Fruit fly (Drosophila melanogaster) whole organism, wandering third instar larva: ENCODE measurements around the gene CG11693.

Experiments
- Vsx2 ChIP-seq: fragments of 200-300, 225-300 bp; sonication (Bioruptor generic); optimal IDR thresholded peaks from 2 replicates; lab custom pipeline; 2018; ENCODE audit warnings: missing biosample characterization, missing genetic modification characterization; ENCODE audit not compliant: partially characterized antibody
- tai ChIP-seq: sonication (Bioruptor generic); optimal IDR thresholded peaks from 2 replicates; lab custom pipeline; 2016; ENCODE audit warnings: missing biosample characterization, missing genetic modification characterization

CG11693 gene

dm6 chr3R:8261634-8262033 lies 48.9 kb downstream of the CG11693 start:
- TF ChIP-seq Vsx2 (GFP tag; lab: Kevin White, UChicago) (peak; percentile 17), tai (GFP tag; lab: Kevin White, UChicago) (no peak)
